Fruit fly (Drosophila melanogaster): ENCODE measurements around the gene GATAd.

The GATAd gene

DNA sequence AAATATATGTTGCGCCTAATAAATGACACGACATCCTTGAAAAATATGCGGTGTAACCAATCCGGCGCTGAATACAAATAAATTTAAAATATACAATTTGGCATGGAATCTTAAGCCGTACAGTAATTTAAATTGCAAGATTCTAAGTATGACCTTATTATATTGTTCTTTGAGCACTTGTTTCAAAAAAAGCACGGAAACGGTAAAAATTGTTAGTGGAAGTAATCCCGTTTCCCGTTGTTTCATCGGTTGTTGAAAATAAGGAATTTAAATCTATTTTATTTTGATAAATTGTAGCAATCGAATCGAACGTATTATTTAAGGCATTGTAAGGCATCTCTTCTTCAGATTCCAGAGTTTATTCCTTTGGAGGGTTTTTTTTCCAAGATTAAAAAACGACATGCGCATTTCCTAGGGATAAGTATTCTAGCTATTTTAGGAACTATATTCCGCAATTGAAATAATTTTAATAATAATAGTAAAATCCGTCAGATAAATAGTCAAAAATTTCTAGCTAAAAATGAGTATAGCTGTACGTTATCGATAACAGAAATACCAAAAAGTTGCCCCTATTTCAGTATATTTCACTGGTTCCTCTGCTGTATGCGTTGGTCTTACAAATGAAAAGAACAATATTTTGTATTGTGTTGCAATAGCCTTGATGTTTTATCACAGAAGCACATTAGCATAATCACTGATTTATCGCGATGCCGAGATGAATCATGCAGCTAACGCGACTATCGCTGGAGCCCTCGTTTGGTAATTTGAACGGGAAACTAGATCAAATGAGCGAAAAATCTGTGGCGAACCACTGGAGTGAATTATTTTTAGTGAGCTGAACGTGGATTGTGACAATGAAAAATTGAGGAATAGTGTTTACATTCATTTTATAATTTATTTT is at the start of gene GATAd (continued):
- TF ChIP-seq kni (GFP tag; optimal IDR thresholded peaks at IDR 0.05), result peak; percentile 99
- no peak for TF ChIP-seq run (tag; optimal IDR thresholded peaks at IDR 0.05)
- no peak for TF ChIP-seq NC2α (GFP tag; optimal IDR thresholded peaks at IDR 0.05)
- peak; percentile 12 for TF ChIP-seq CG33557 (GFP tag; optimal IDR thresholded peaks at IDR 0.05)
- no peak for TF ChIP-seq CG10321 (GFP tag; IDR thresholded peaks at IDR 0.05)
- peak; percentile 61 for TF ChIP-seq ftz-f1 (GFP tag; optimal IDR thresholded peaks at IDR 0.05)
- TF ChIP-seq MESR4 (GFP tag; optimal IDR thresholded peaks at IDR 0.05), result peak; percentile 86
- TF ChIP-seq NK7.1 (GFP tag; optimal IDR thresholded peaks at IDR 0.05), result no peak
- peak; percentile 30 for TF ChIP-seq Myb (GFP tag; optimal IDR thresholded peaks at IDR 0.05)
- peak; percentile 37 for TF ChIP-seq Scr (GFP tag; IDR thresholded peaks at IDR 0.05; ENCODE audit: partially characterized antibody)
- TF ChIP-seq CG6272 (GFP tag; IDR thresholded peaks at IDR 0.05), result no peak
- TF ChIP-seq Optix (GFP tag; IDR thresholded peaks at IDR 0.05), result no peak
- peak; percentile 20 for TF ChIP-seq CG13775 (GFP tag; optimal IDR thresholded peaks at IDR 0.05)
- TF ChIP-seq CG12659 (GFP tag; optimal IDR thresholded peaks at IDR 0.05), result peak; percentile 65
- no peak for TF ChIP-seq D (optimal IDR thresholded peaks at IDR 0.05)
- TF ChIP-seq D (GFP tag; optimal IDR thresholded peaks at IDR 0.05), result no peak
- peak; percentile 21 for TF ChIP-seq CG13424 (tag; optimal IDR thresholded peaks at IDR 0.05)
- no peak for TF ChIP-seq Bdp1 (GFP tag; optimal IDR thresholded peaks at IDR 0.05)
- TF ChIP-seq CG15269 (tag; optimal IDR thresholded peaks at IDR 0.05), result peak; percentile 0
- TF ChIP-seq chinmo (GFP tag; IDR thresholded peaks at IDR 0.05; ENCODE audit: partially characterized antibody), result peak; percentile 74; the same call in 1 of the 4 replicates
- TF ChIP-seq MBD-R2 (GFP tag; IDR thresholded peaks at IDR 0.05), result peak; percentile 19; the same call in 1 of the 2 replicates
- TF ChIP-seq Hr78 (GFP tag; optimal IDR thresholded peaks at IDR 0.05), result no peak
- TF ChIP-seq bbx (GFP tag; IDR thresholded peaks at IDR 0.05; ENCODE audit: partially characterized antibody), result 0 out of 2 replicates have a peak, but pooled peaks have one; percentile 16
- peak; percentile 62 for TF ChIP-seq Dref (GFP tag; IDR thresholded peaks at IDR 0.05)
- TF ChIP-seq MTF-1 (GFP tag; optimal IDR thresholded peaks at IDR 0.05; ENCODE audit: borderline replicate concordance), result no peak
- peak; percentile 58 for TF ChIP-seq gfzf (GFP tag; optimal IDR thresholded peaks at IDR 0.05)
- TF ChIP-seq CG4730 (GFP tag; IDR thresholded peaks at IDR 0.05), result no peak
- TF ChIP-seq HmgZ (tag; optimal IDR thresholded peaks at IDR 0.05), result peak; percentile 51
- TF ChIP-seq nmo (GFP tag; optimal IDR thresholded peaks at IDR 0.05), result peak; percentile 25
- peak; percentile 88 for TF ChIP-seq CG7928 (GFP tag; optimal IDR thresholded peaks at IDR 0.05)
- no peak for TF ChIP-seq CG8944 (GFP tag; optimal IDR thresholded peaks at IDR 0.05)
- TF ChIP-seq CG11696 (GFP tag; IDR thresholded peaks at IDR 0.05), result no peak
- TF ChIP-seq CG7963 (GFP tag; IDR thresholded peaks at IDR 0.05; ENCODE audit: partially characterized antibody), result 0 out of 3 replicates have a peak, but pooled peaks have one; percentile 13
- no peak for TF ChIP-seq CG10431 (GFP tag; optimal IDR thresholded peaks at IDR 0.05)
- TF ChIP-seq CG17385 (GFP tag; optimal IDR thresholded peaks at IDR 0.05), result no peak
- peak in 1 of 2 experiments; percentile 23 for TF ChIP-seq dpn (GFP tag; optimal IDR thresholded peaks at IDR 0.05)
- no peak for TF ChIP-seq chn (GFP tag; optimal IDR thresholded peaks at IDR 0.05)
- peak; percentile 6; the same call in 1 of the 2 replicates for TF ChIP-seq CG6689 (GFP tag; IDR thresholded peaks at IDR 0.05)
- peak; percentile 34 for TF ChIP-seq stwl (tag; optimal IDR thresholded peaks at IDR 0.05)
- no peak for TF ChIP-seq oc (tag; optimal IDR thresholded peaks at IDR 0.05)
- no peak for TF ChIP-seq gce (GFP tag; IDR thresholded peaks at IDR 0.05)
- no peak for TF ChIP-seq C15 (GFP tag; IDR thresholded peaks at IDR 0.05)
- no peak for TF ChIP-seq sc (optimal IDR thresholded peaks at IDR 0.05)
- TF ChIP-seq sc (GFP tag; optimal IDR thresholded peaks at IDR 0.05), result no peak
- no peak for TF ChIP-seq CG9817 (tag; optimal IDR thresholded peaks at IDR 0.05)
- peak; percentile 27 for TF ChIP-seq CG30403 (GFP tag; optimal IDR thresholded peaks at IDR 0.05)
- TF ChIP-seq CG4282 (GFP tag; optimal IDR thresholded peaks at IDR 0.05), result no peak
- no peak for TF ChIP-seq Blimp-1 (GFP tag; optimal IDR thresholded peaks at IDR 0.05)

Measured in whole organism, embryonic.